Fruit fly (Drosophila melanogaster): Measurements from ENCODE around the gene CG15743.
A peak's percentile ranks its signal among the peaks of the same experiment; 100 is the strongest.

Gene CG15743

dm6 chrX:13300835-13301502, 15.5 kb downstream of the CG15743 start (continued):
- TF ChIP-seq CG8359 (GFP tag; optimal IDR thresholded peaks at IDR 0.05; ENCODE audit: borderline replicate concordance) (no peak), CG2875 (GFP tag; optimal IDR thresholded peaks at IDR 0.05) (no peak), Hr78 (GFP tag; optimal IDR thresholded peaks at IDR 0.05) (peak in 1 of 2 experiments; percentile 21), Sry-δ (GFP tag; optimal IDR thresholded peaks at IDR 0.05) (no peak), CG34376 (GFP tag; optimal IDR thresholded peaks at IDR 0.05) (no peak), NfI (GFP tag; optimal IDR thresholded peaks at IDR 0.05) (no peak), CG10959 (GFP tag; IDR thresholded peaks at IDR 0.05) (no peak), CG3281 (GFP tag; optimal IDR thresholded peaks at IDR 0.05) (no peak), ranshi (GFP tag; IDR thresholded peaks at IDR 0.05) (no peak), NFAT (GFP tag; IDR thresholded peaks at IDR 0.05) (no peak), hbn (GFP tag; IDR thresholded peaks at IDR 0.05; ENCODE audit: partially characterized antibody) (no peak), CG9876 (GFP tag; optimal IDR thresholded peaks at IDR 0.05) (no peak), CHES-1-like (GFP tag; optimal IDR thresholded peaks at IDR 0.05) (no peak), amos (GFP tag; IDR thresholded peaks at IDR 0.05; ENCODE audit: partially characterized antibody) (no peak; the same call in 1 of the 2 replicates), CG8089 (GFP tag; optimal IDR thresholded peaks at IDR 0.05) (no peak), PHDP (tag; optimal IDR thresholded peaks at IDR 0.05) (no peak), luna (GFP tag; optimal IDR thresholded peaks at IDR 0.05) (no peak), odd (GFP tag; optimal IDR thresholded peaks at IDR 0.05) (no peak), CG17328 (GFP tag; IDR thresholded peaks at IDR 0.05) (no peak), sima (GFP tag; optimal IDR thresholded peaks at IDR 0.05) (no peak), CG13123 (GFP tag; optimal IDR thresholded peaks at IDR 0.05) (no peak), Eip74EF (GFP tag; optimal IDR thresholded peaks at IDR 0.05) (peak in 1 of 2 experiments; percentile 9), CG3065 (GFP tag; optimal IDR thresholded peaks at IDR 0.05) (no peak), E2f2 (GFP tag; IDR thresholded peaks at IDR 0.05) (no peak), nom (GFP tag; optimal IDR thresholded peaks at IDR 0.05) (no peak), prd (optimal IDR thresholded peaks at IDR 0.05) (no peak), prd (GFP tag; IDR thresholded peaks at IDR 0.05) (no peak), Stat92E (GFP tag; optimal IDR thresholded peaks at IDR 0.05) (no peak), CG33213 (GFP tag; optimal IDR thresholded peaks at IDR 0.05) (no peak), bsh (GFP tag; optimal IDR thresholded peaks at IDR 0.05) (no peak), Asciz (GFP tag; optimal IDR thresholded peaks at IDR 0.05) (no peak), Scr (GFP tag; IDR thresholded peaks at IDR 0.05; ENCODE audit: partially characterized antibody) (no peak), zfh2 (GFP tag; optimal IDR thresholded peaks at IDR 0.05) (no peak), CG5245 (GFP tag; optimal IDR thresholded peaks at IDR 0.05) (no peak), CG2712 (tag; optimal IDR thresholded peaks at IDR 0.05) (no peak), CG17568 (GFP tag; optimal IDR thresholded peaks at IDR 0.05) (no peak), CG10366 (GFP tag; IDR thresholded peaks at IDR 0.05) (no peak), pfk (GFP tag; optimal IDR thresholded peaks at IDR 0.05) (no peak), row (GFP tag; IDR thresholded peaks at IDR 0.05) (peak; percentile 46; the same call in 1 of the 3 replicates), Trl (optimal IDR thresholded peaks at IDR 0.05) (peak in 1 of 2 experiments; percentile 62), Trl (GFP tag; optimal IDR thresholded peaks at IDR 0.05) (no peak), CG15269 (tag; optimal IDR thresholded peaks at IDR 0.05) (peak; percentile 56), sd (tag; optimal IDR thresholded peaks at IDR 0.05) (peak; percentile 37), vvl (GFP tag; IDR thresholded peaks at IDR 0.05) (0 out of 2 replicates have a peak, but pooled peaks have one; percentile 8), so (GFP tag; IDR thresholded peaks at IDR 0.05) (no peak), CG8944 (GFP tag; optimal IDR thresholded peaks at IDR 0.05) (no peak), CG7745 (tag; optimal IDR thresholded peaks at IDR 0.05) (no peak), CG17361 (GFP tag; IDR thresholded peaks at IDR 0.05) (no peak), C15 (GFP tag; IDR thresholded peaks at IDR 0.05) (no peak), CG4328 (GFP tag; optimal IDR thresholded peaks at IDR 0.05) (no peak)

All from whole organism, embryonic.